Worm (Caenorhabditis elegans): ENCODE data around the gene C15B12.9.

DNA sequence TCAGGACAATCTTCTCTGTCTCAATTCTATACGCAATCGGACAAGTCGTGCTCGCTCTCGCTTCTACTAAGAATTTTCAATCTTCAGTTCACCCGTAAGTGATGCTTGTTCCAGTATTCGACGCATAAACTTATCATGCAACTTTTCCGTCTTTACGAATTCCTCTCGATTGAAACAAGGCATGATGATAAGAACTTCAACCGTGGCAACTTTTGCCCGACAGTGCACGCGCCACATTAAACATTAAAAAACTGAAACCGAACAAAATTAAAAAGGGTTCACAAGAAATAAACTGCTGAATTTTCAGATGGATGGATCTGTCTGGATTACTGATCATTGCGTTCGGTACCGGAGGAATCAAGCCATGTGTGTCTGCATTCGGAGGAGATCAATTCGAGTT, 10.1 kb upstream of the C15B12.9 start:
- TF ChIP-seq che-1 (tag; optimal IDR thresholded peaks at IDR 0.05) = no peak
- no peak for TF ChIP-seq dmd-4 (tag; optimal IDR thresholded peaks at IDR 0.05; ENCODE audit: borderline replicate concordance)
- TF ChIP-seq nhr-11 (tag; optimal IDR thresholded peaks at IDR 0.05) = no peak
- no peak for TF ChIP-seq C38D4.7 (GFP tag; optimal IDR thresholded peaks at IDR 0.05)
- no peak for TF ChIP-seq ceh-18 (tag; optimal IDR thresholded peaks at IDR 0.05)
- TF ChIP-seq ceh-2 (tag; optimal IDR thresholded peaks at IDR 0.05) = no peak
- TF ChIP-seq pqm-1 (tag; optimal IDR thresholded peaks at IDR 0.05) = no peak
- TF ChIP-seq dve-1 (tag; optimal IDR thresholded peaks at IDR 0.05) = no peak
- TF ChIP-seq ama-1 (optimal IDR thresholded peaks at IDR 0.05) = no peak
- no peak for TF ChIP-seq ceh-48 (tag; optimal IDR thresholded peaks at IDR 0.05)
- no peak for TF ChIP-seq tbx-2 (tag; optimal IDR thresholded peaks at IDR 0.05)

Data from whole organism, late embryonic.